Fruit fly (Drosophila melanogaster) whole organism, embryonic: Measurements from ENCODE around the gene edin.

Experiments
- Awh ChIP-seq: fragments of 200-800 bp; sonication (Bioruptor generic); IDR thresholded peaks from 2 replicates; pipeline ENCODE4, ENCODE4 v1.3.6; 2022; ENCODE audit warnings: missing biosample characterization, missing genetic modification characterization
- CG11398 ChIP-seq: fragments of 200-800 bp; sonication (Bioruptor generic); optimal IDR thresholded peaks from 2 replicates; lab custom pipeline; 2016; ENCODE audit warnings: missing biosample characterization, missing genetic modification characterization
- CG11695 ChIP-seq: fragments of 200-800 bp; sonication (Bioruptor generic); IDR thresholded peaks from 3 replicates; pipeline ENCODE4 v1.3.6; 2022; ENCODE audit warnings: missing biosample characterization, missing genetic modification characterization
- CG12104 ChIP-seq: fragments of 200-800 bp; sonication (Bioruptor generic); optimal IDR thresholded peaks from 3 replicates; lab custom pipeline; 2016; ENCODE audit warnings: missing biosample characterization, missing genetic modification characterization
- CG12942 ChIP-seq: fragments of 200-800 bp; sonication (Bioruptor generic); optimal IDR thresholded peaks from 3 replicates; lab custom pipeline; 2016; ENCODE audit warnings: missing biosample characterization, missing genetic modification characterization
- CG13287 ChIP-seq: fragments of 200-800 bp; sonication (Bioruptor generic); IDR thresholded peaks from 2 replicates; pipeline ENCODE4 v1.3.6; 2022; ENCODE audit warnings: missing biosample characterization, missing genetic modification characterization; ENCODE audit not compliant: partially characterized antibody
- CG13424 ChIP-seq: fragments of 200-800 bp; sonication (Bioruptor generic); optimal IDR thresholded peaks from 2 replicates; lab custom pipeline; 2019; ENCODE audit warnings: missing biosample characterization, mild to moderate bottlenecking, missing genetic modification characterization, moderate library complexity
- CG17361 ChIP-seq: fragments of 200-800 bp; sonication (Bioruptor generic); IDR thresholded peaks from 3 replicates; pipeline ENCODE4 v1.3.6; 2022; ENCODE audit warnings: missing biosample characterization, missing genetic modification characterization
- CG18476 ChIP-seq: fragments of 200-800 bp; sonication (Bioruptor generic); optimal IDR thresholded peaks from 2 replicates; lab custom pipeline; 2016; ENCODE audit warnings: missing biosample characterization, mild to moderate bottlenecking, missing genetic modification characterization
- CG2875 ChIP-seq: fragments of 200-800 bp; sonication (Bioruptor generic); optimal IDR thresholded peaks from 2 replicates; lab custom pipeline; 2017; ENCODE audit warnings: missing biosample characterization, mild to moderate bottlenecking, missing genetic modification characterization, missing genetic modification reagents
- CG32532 ChIP-seq: fragments of 200-800 bp; sonication (Bioruptor generic); IDR thresholded peaks from 2 replicates; pipeline ENCODE4 v1.3.6; 2022; ENCODE audit warnings: missing biosample characterization, missing genetic modification characterization
- CG3838 ChIP-seq: fragments of 200-800 bp; sonication (Bioruptor generic); optimal IDR thresholded peaks from 3 replicates; lab custom pipeline; 2016; ENCODE audit warnings: missing biosample characterization, missing genetic modification characterization
- CG7963 ChIP-seq: fragments of 200-800 bp; sonication (Bioruptor generic); IDR thresholded peaks from 3 replicates; pipeline ENCODE4 v1.3.6; 2022; ENCODE audit warnings: missing biosample characterization, missing genetic modification characterization; ENCODE audit not compliant: partially characterized antibody
- CG8281 ChIP-seq: fragments of 200-800 bp; sonication (Bioruptor generic); optimal IDR thresholded peaks from 2 replicates; lab custom pipeline; 2018; ENCODE audit warnings: missing biosample characterization, mild to moderate bottlenecking, missing genetic modification characterization, moderate library complexity
- CG8290 ChIP-seq, 3 experiments: fragments of 200-800 bp; sonication (Bioruptor generic); optimal IDR thresholded peaks; 2 replicates each; lab custom pipeline; 2016 to 2019; ENCODE audit warnings: missing biosample characterization in 3 of 3, missing genetic modification characterization in 3 of 3, mild to moderate bottlenecking in 2 of 3, moderate library complexity in 1 of 3
- CG9817 ChIP-seq: fragments of 200-800 bp; sonication (Bioruptor generic); optimal IDR thresholded peaks from 2 replicates; lab custom pipeline; 2018; ENCODE audit warnings: missing biosample characterization, mild to moderate bottlenecking, missing genetic modification characterization, moderate library complexity
- Camta ChIP-seq: fragments of 200-800 bp; sonication (Bioruptor generic); optimal IDR thresholded peaks from 2 replicates; lab custom pipeline; 2016; ENCODE audit warnings: missing biosample characterization, missing genetic modification characterization
- D19A ChIP-seq: fragments of 200-800 bp; optimal IDR thresholded peaks from 3 replicates; lab custom pipeline; 2019; ENCODE audit warnings: missing biosample characterization, mild to moderate bottlenecking, missing genetic modification characterization, moderate library complexity
- Eip74EF ChIP-seq, 2 experiments: fragments of 200-800 bp in 1 of 2; fragments of >200 bp in 1 of 2; sonication (Bioruptor generic) in 1 of 2; optimal IDR thresholded peaks; 2 replicates each; lab custom pipeline; 2017 to 2019; ENCODE audit warnings: missing biosample characterization in 2 of 2, missing genetic modification characterization in 2 of 2, mild to moderate bottlenecking in 1 of 2, moderate library complexity in 1 of 2
- HLH54F ChIP-seq: fragments of 200-800 bp; sonication (Bioruptor generic); optimal IDR thresholded peaks from 3 replicates; lab custom pipeline; 2016; ENCODE audit warnings: missing biosample characterization, missing genetic modification characterization
- Hand ChIP-seq: fragments of 200-800 bp; sonication (Bioruptor generic); optimal IDR thresholded peaks from 2 replicates; lab custom pipeline; 2017; ENCODE audit warnings: mild to moderate bottlenecking, missing biosample characterization, missing genetic modification reagents, missing genetic modification characterization
- Hr78 ChIP-seq, 2 experiments: fragments of 200-800 bp in 1 of 2; fragments of >200 bp in 1 of 2; sonication (Bioruptor generic) in 1 of 2; optimal IDR thresholded peaks; 2 replicates each; lab custom pipeline; 2017 to 2019; ENCODE audit warnings: missing biosample characterization in 2 of 2, missing genetic modification characterization in 2 of 2, mild to moderate bottlenecking in 1 of 2, moderate library complexity in 1 of 2
- Jarid2 ChIP-seq: fragments of 200-800 bp; sonication (Bioruptor generic); optimal IDR thresholded peaks from 3 replicates; lab custom pipeline; 2017; ENCODE audit warnings: mild to moderate bottlenecking, missing biosample characterization, missing genetic modification reagents, missing genetic modification characterization
- Max ChIP-seq: fragments of 200-800 bp; sonication (Bioruptor generic); optimal IDR thresholded peaks from 2 replicates; lab custom pipeline; 2016; ENCODE audit warnings: missing biosample characterization, mild to moderate bottlenecking, missing genetic modification characterization
- Med ChIP-seq: fragments of 200-800 bp; sonication (Bioruptor generic); peaks from one replicate; lab custom pipeline; 2016; ENCODE audit warnings: missing biosample characterization, missing genetic modification characterization, mild to moderate bottlenecking, inconsistent platforms, moderate library complexity
- Rfx ChIP-seq: fragments of 200-800 bp; sonication (Bioruptor generic); IDR thresholded peaks from 2 replicates; pipeline ENCODE4 v1.3.6; 2022; ENCODE audit warnings: missing biosample characterization, missing genetic modification characterization
- Scr ChIP-seq: fragments of 200-800 bp; sonication (Bioruptor generic); IDR thresholded peaks from 2 replicates; pipeline ENCODE4 v1.3.6; 2022; ENCODE audit warnings: missing biosample characterization, missing genetic modification characterization; ENCODE audit not compliant: partially characterized antibody
- Sox102F ChIP-seq: fragments of 200-800 bp; sonication (Bioruptor generic); optimal IDR thresholded peaks from 2 replicates; lab custom pipeline; 2018; ENCODE audit warnings: missing biosample characterization, mild to moderate bottlenecking, missing genetic modification characterization, moderate library complexity
- Tbp ChIP-seq: fragments of >200 bp; optimal IDR thresholded peaks from 2 replicates; lab custom pipeline; 2018; ENCODE audit warnings: missing biosample characterization, missing genetic modification characterization
- YL-1 ChIP-seq: fragments of 200-800 bp; sonication (Bioruptor generic); optimal IDR thresholded peaks from 3 replicates; lab custom pipeline; 2017; ENCODE audit warnings: missing biosample characterization, mild to moderate bottlenecking, missing genetic modification characterization
- ab ChIP-seq: fragments of 200-800 bp; sonication (Bioruptor generic); optimal IDR thresholded peaks from 2 replicates; lab custom pipeline; 2016; ENCODE audit warnings: missing biosample characterization, missing genetic modification characterization
- abd-A ChIP-seq: fragments of 200-800 bp; sonication (Bioruptor generic); optimal IDR thresholded peaks from 3 replicates; lab custom pipeline; 2019; ENCODE audit warnings: missing biosample characterization, mild to moderate bottlenecking, missing genetic modification characterization, moderate library complexity
- amos ChIP-seq: fragments of 200-800 bp; sonication (Bioruptor generic); IDR thresholded peaks from 2 replicates; pipeline ENCODE4 v1.3.6; 2022; ENCODE audit warnings: missing biosample characterization, missing genetic modification characterization; ENCODE audit not compliant: partially characterized antibody
- ara ChIP-seq: fragments of 200-800 bp; sonication (Bioruptor generic); IDR thresholded peaks from 2 replicates; pipeline ENCODE4 v1.3.6; 2022; ENCODE audit warnings: missing biosample characterization, missing genetic modification characterization
- ash1 ChIP-seq: fragments of 200-800 bp; sonication (Bioruptor generic); optimal IDR thresholded peaks from 2 replicates; lab custom pipeline; 2018; ENCODE audit warnings: missing biosample characterization, mild to moderate bottlenecking, missing genetic modification characterization
- da ChIP-seq: fragments of 200-800 bp; sonication (Bioruptor generic); optimal IDR thresholded peaks from 2 replicates; lab custom pipeline; 2016; ENCODE audit warnings: missing biosample characterization, missing genetic modification characterization
- dm ChIP-seq: fragments of 200-800 bp; sonication (Bioruptor generic); optimal IDR thresholded peaks from 3 replicates; lab custom pipeline; 2016; ENCODE audit warnings: missing biosample characterization, missing genetic modification characterization
- dmrt99B ChIP-seq: fragments of 200-800 bp; sonication (Bioruptor generic); optimal IDR thresholded peaks from 2 replicates; lab custom pipeline; 2018; ENCODE audit warnings: missing biosample characterization, mild to moderate bottlenecking, missing genetic modification characterization, moderate library complexity
- esg ChIP-seq: fragments of 200-800 bp; sonication (Bioruptor generic); conservative IDR thresholded peaks from 2 replicates; pipeline ENCODE4 v1.3.6; 2022; ENCODE audit warnings: missing biosample characterization, missing genetic modification characterization
- lbe ChIP-seq: fragments of 200-800 bp; sonication (Bioruptor generic); optimal IDR thresholded peaks from 2 replicates; lab custom pipeline; 2016; ENCODE audit warnings: missing biosample characterization, mild to moderate bottlenecking, missing genetic modification characterization
- lola ChIP-seq, 3 experiments: fragments of >200 bp in 2 of 3; fragments of 200-800 bp in 1 of 3; sonication (Bioruptor generic) in 1 of 3; optimal IDR thresholded peaks; 2 replicates each; lab custom pipeline; 2017 to 2019; ENCODE audit warnings: missing biosample characterization in 3 of 3, missing genetic modification characterization in 3 of 3, mild to moderate bottlenecking in 1 of 3, moderate library complexity in 1 of 3
- nerfin-2 ChIP-seq: fragments of 200-800 bp; sonication (Bioruptor generic); IDR thresholded peaks from 2 replicates; pipeline ENCODE4 v1.3.6; 2022; ENCODE audit warnings: missing biosample characterization, missing genetic modification characterization; ENCODE audit not compliant: partially characterized antibody
- nmo ChIP-seq: fragments of 200-800 bp; sonication (Bioruptor generic); optimal IDR thresholded peaks from 2 replicates; lab custom pipeline; 2018; ENCODE audit warnings: missing biosample characterization, mild to moderate bottlenecking, missing genetic modification characterization, moderate library complexity
- p53 ChIP-seq: fragments of 200-800 bp; sonication (Bioruptor generic); optimal IDR thresholded peaks from 2 replicates; lab custom pipeline; 2016; ENCODE audit warnings: missing biosample characterization, missing genetic modification characterization
- pros ChIP-seq: fragments of 200-800 bp; sonication (Bioruptor generic); optimal IDR thresholded peaks from 3 replicates; lab custom pipeline; 2019; ENCODE audit warnings: missing biosample characterization, mild to moderate bottlenecking, missing genetic modification characterization, moderate library complexity
- shn ChIP-seq: fragments of 200-800 bp; sonication (Bioruptor generic); optimal IDR thresholded peaks from 3 replicates; lab custom pipeline; 2016; ENCODE audit warnings: missing biosample characterization, missing genetic modification characterization
- sisA ChIP-seq: fragments of 200-800 bp; sonication (Bioruptor generic); IDR thresholded peaks from 2 replicates; pipeline ENCODE4 v1.3.6; 2022; ENCODE audit warnings: missing biosample characterization, missing genetic modification characterization
- tio ChIP-seq: fragments of 200-800 bp; sonication (Bioruptor generic); optimal IDR thresholded peaks from 2 replicates; lab custom pipeline; 2017; ENCODE audit warnings: missing biosample characterization, missing genetic modification characterization, inconsistent platforms
- vnd ChIP-seq: fragments of 200-800 bp; sonication (Bioruptor generic); IDR thresholded peaks from 3 replicates; pipeline ENCODE4 v1.3.6; 2022; ENCODE audit warnings: missing biosample characterization, missing genetic modification characterization; ENCODE audit not compliant: partially characterized antibody

edin gene

dm6 chr3L:17532197-17532596, 37.5 kb downstream of the edin start (continued):
- TF ChIP-seq p53 (no peak), dm (GFP tag; lab: Kevin White, UChicago) (no peak), CG7963 (GFP tag; lab: Robert Waterston, UW) (no peak), Scr (GFP tag; lab: Robert Waterston, UW) (no peak), HLH54F (no peak), shn (no peak), esg (peak; percentile 25; the same call in 1 of the 2 replicates), Hand (GFP tag; lab: Kevin White, UChicago) (no peak), CG13287 (GFP tag; lab: Robert Waterston, UW) (no peak), ash1 (no peak), dmrt99B (tag; lab: Kevin White, UChicago) (peak; percentile 58), D19A (tag; lab: Kevin White, UChicago) (peak; percentile 31), sisA (GFP tag; lab: Robert Waterston, UW) (no peak), vnd (GFP tag; lab: Robert Waterston, UW) (no peak), CG32532 (GFP tag; lab: Robert Waterston, UW) (no peak), ara (no peak), Jarid2 (GFP tag; lab: Kevin White, UChicago) (no peak), Tbp (GFP tag; lab: Kevin White, UChicago) (no peak), CG8290 (GFP tag; optimal IDR thresholded peaks at IDR 0.05; lab: Kevin White, UChicago) (no peak), CG8290 (tag; optimal IDR thresholded peaks at IDR 0.05; lab: Kevin White, UChicago) (no peak), CG12104 (GFP tag; lab: Kevin White, UChicago) (peak; percentile 1), CG11398 (GFP tag; lab: Kevin White, UChicago) (no peak), Sox102F (GFP tag; lab: Kevin White, UChicago) (peak; percentile 56), pros (GFP tag; lab: Kevin White, UChicago) (no peak), nmo (GFP tag; lab: Kevin White, UChicago) (peak; percentile 49), tio (GFP tag; lab: Kevin White, UChicago) (no peak), CG8281 (no peak), CG17361 (peak; percentile 51; the same call in 2 of the 3 replicates), YL-1 (GFP tag; lab: Kevin White, UChicago) (no peak), ab (GFP tag; lab: Kevin White, UChicago) (no peak), Awh (GFP tag; lab: Robert Waterston, UW) (0 out of 2 replicates have a peak, but pooled peaks have one; percentile 46), lola (GFP tag; optimal IDR thresholded peaks at IDR 0.05; lab: Kevin White, UChicago) (peak in 1 of 3 experiments; percentile 40), CG2875 (GFP tag; lab: Kevin White, UChicago) (peak; percentile 27), da (GFP tag; lab: Kevin White, UChicago) (no peak), Max (GFP tag; lab: Kevin White, UChicago) (no peak), CG12942 (GFP tag; lab: Kevin White, UChicago) (no peak), amos (GFP tag; lab: Robert Waterston, UW) (no peak), Eip74EF (GFP tag; optimal IDR thresholded peaks at IDR 0.05; lab: Kevin White, UChicago) (no peak), Hr78 (GFP tag; optimal IDR thresholded peaks at IDR 0.05; lab: Kevin White, UChicago) (no peak), CG11695 (GFP tag; lab: Robert Waterston, UW) (peak; percentile 50; the same call in 1 of the 3 replicates), Camta (GFP tag; lab: Kevin White, UChicago) (peak; percentile 11), lbe (GFP tag; lab: Kevin White, UChicago) (no peak), CG13424 (tag; lab: Kevin White, UChicago) (peak; percentile 48), Rfx (GFP tag; lab: Robert Waterston, UW) (no peak), nerfin-2 (GFP tag; lab: Robert Waterston, UW) (no peak), abd-A (tag; lab: Kevin White, UChicago) (peak; percentile 17), CG18476 (GFP tag; lab: Kevin White, UChicago) (no peak), CG3838 (GFP tag; lab: Kevin White, UChicago) (no peak), Med (peak; percentile 78), CG9817 (no peak)
